Worm (Caenorhabditis elegans) whole organism, mixed stage, embryonic: ENCODE data around the gene rps-3.

ENCODE experiments used
- M03D4.4 ChIP-seq: sonication (generic microtip); optimal IDR thresholded peaks from 2 replicates; lab custom pipeline; 2017; ENCODE audit warnings: mild to moderate bottlenecking, missing genetic modification characterization, missing compliant biosample characterization
- bed-3 ChIP-seq: fragments of 200-800 bp; sonication (Bioruptor generic); optimal IDR thresholded peaks from 3 replicates; lab custom pipeline; 2018; ENCODE audit warnings: mild to moderate bottlenecking, missing genetic modification characterization, moderate library complexity, missing compliant biosample characterization
- blmp-1 ChIP-seq: fragments of 150-350 bp; optimal IDR thresholded peaks from 2 replicates; lab custom pipeline; 2014; ENCODE audit warnings: missing biosample characterization, missing genetic modification characterization
- ceh-39 ChIP-seq: fragments of 150-350 bp; optimal IDR thresholded peaks from 2 replicates; lab custom pipeline; 2014; ENCODE audit warnings: missing biosample characterization, missing genetic modification characterization
- ceh-43 ChIP-seq: fragments of 200-800 bp; sonication (Bioruptor generic); optimal IDR thresholded peaks from 2 replicates; lab custom pipeline; 2018; ENCODE audit warnings: mild to moderate bottlenecking, missing genetic modification characterization, moderate library complexity, missing compliant biosample characterization
- ceh-83 ChIP-seq: fragments of 200-800 bp; sonication (Bioruptor generic); optimal IDR thresholded peaks from 2 replicates; lab custom pipeline; 2018; ENCODE audit warnings: mild to moderate bottlenecking, missing genetic modification characterization, missing compliant biosample characterization
- ces-1 ChIP-seq: fragments of 150-350 bp; optimal IDR thresholded peaks from 2 replicates; lab custom pipeline; 2014; ENCODE audit warnings: missing biosample characterization, missing genetic modification reagents, missing genetic modification characterization
- cnd-1 ChIP-seq: fragments of 200-800 bp; sonication (Bioruptor generic); optimal IDR thresholded peaks from 2 replicates; lab custom pipeline; 2018; ENCODE audit warnings: mild to moderate bottlenecking, missing genetic modification characterization, missing compliant biosample characterization
- drap-1 ChIP-seq: fragments of 200-800 bp; sonication (Bioruptor generic); optimal IDR thresholded peaks from 3 replicates; lab custom pipeline; 2018; ENCODE audit warnings: mild to moderate bottlenecking, missing genetic modification characterization, missing compliant biosample characterization
- elt-1 ChIP-seq: sonication (generic microtip); optimal IDR thresholded peaks from 2 replicates; lab custom pipeline; 2017; ENCODE audit warnings: missing genetic modification characterization, mild to moderate bottlenecking, missing compliant biosample characterization, antibody characterized with exemption, moderate library complexity, borderline replicate concordance; ENCODE audit not compliant: insufficient read depth
- flh-1 ChIP-seq: fragments of 200-800 bp; sonication (Bioruptor generic); optimal IDR thresholded peaks from 2 replicates; lab custom pipeline; 2018; ENCODE audit warnings: mild to moderate bottlenecking, missing genetic modification characterization, moderate library complexity, missing compliant biosample characterization
- ham-2 ChIP-seq: fragments of 200-800 bp; sonication (Bioruptor generic); optimal IDR thresholded peaks from 2 replicates; lab custom pipeline; 2018; ENCODE audit warnings: mild to moderate bottlenecking, missing genetic modification characterization, missing compliant biosample characterization
- hlh-1 ChIP-seq: fragments of 150-350 bp; optimal IDR thresholded peaks from 2 replicates; lab custom pipeline; 2014; ENCODE audit warnings: missing biosample characterization, missing genetic modification reagents, missing genetic modification characterization
- lin-13 ChIP-seq: fragments of 150-350 bp; optimal IDR thresholded peaks from 2 replicates; lab custom pipeline; 2014; ENCODE audit warnings: missing biosample characterization, missing genetic modification characterization
- lin-32 ChIP-seq: fragments of 200-800 bp; sonication (Bioruptor generic); optimal IDR thresholded peaks from 2 replicates; lab custom pipeline; 2018; ENCODE audit warnings: mild to moderate bottlenecking, missing genetic modification characterization, missing compliant biosample characterization
- lsy-2 ChIP-seq: fragments of 150-350 bp; optimal IDR thresholded peaks from 2 replicates; lab custom pipeline; 2014; ENCODE audit warnings: missing biosample characterization, missing genetic modification characterization
- mab-5 ChIP-seq: fragments of 150-350 bp; optimal IDR thresholded peaks from 2 replicates; lab custom pipeline; 2014; ENCODE audit warnings: missing biosample characterization, missing genetic modification characterization
- mep-1 ChIP-seq: fragments of 150-350 bp; optimal IDR thresholded peaks from 2 replicates; lab custom pipeline; 2017; ENCODE audit warnings: missing biosample characterization, missing genetic modification reagents, missing genetic modification characterization, inconsistent platforms
- mls-2 ChIP-seq: sonication (generic microtip); optimal IDR thresholded peaks from 2 replicates; lab custom pipeline; 2016; ENCODE audit warnings: mild to moderate bottlenecking, missing genetic modification characterization, moderate library complexity, missing compliant biosample characterization
- nhr-2 ChIP-seq: fragments of 150-350 bp; optimal IDR thresholded peaks from 2 replicates; lab custom pipeline; 2014; ENCODE audit warnings: missing biosample characterization, missing genetic modification characterization
- nhr-237 ChIP-seq: fragments of 150-350 bp; optimal IDR thresholded peaks from 2 replicates; lab custom pipeline; 2014; ENCODE audit warnings: missing biosample characterization, missing genetic modification characterization
- nhr-28 ChIP-seq: fragments of 150-350 bp; optimal IDR thresholded peaks from 2 replicates; lab custom pipeline; 2014; ENCODE audit warnings: missing biosample characterization, missing genetic modification characterization
- nhr-76 ChIP-seq: sonication (generic microtip); optimal IDR thresholded peaks from 2 replicates; lab custom pipeline; 2017; ENCODE audit warnings: missing biosample characterization, missing genetic modification characterization
- snpc-4 ChIP-seq: fragments of 150-350 bp; optimal IDR thresholded peaks from 2 replicates; lab custom pipeline; 2014; ENCODE audit warnings: missing biosample characterization, missing genetic modification characterization
- sptf-1 ChIP-seq: sonication (generic microtip); optimal IDR thresholded peaks from 2 replicates; lab custom pipeline; 2017; ENCODE audit warnings: mild to moderate bottlenecking, missing genetic modification characterization, moderate library complexity, missing compliant biosample characterization
- tbx-8 ChIP-seq: fragments of 200-800 bp; sonication (Bioruptor generic); optimal IDR thresholded peaks from 2 replicates; lab custom pipeline; 2018; ENCODE audit warnings: mild to moderate bottlenecking, missing genetic modification characterization, moderate library complexity, missing compliant biosample characterization
- unc-120 ChIP-seq: sonication (generic microtip); optimal IDR thresholded peaks from 2 replicates; lab custom pipeline; 2017; ENCODE audit warnings: missing genetic modification characterization, missing compliant biosample characterization; ENCODE audit not compliant: poor library complexity, severe bottlenecking
- unc-39 ChIP-seq: fragments of 150-350 bp; optimal IDR thresholded peaks from 2 replicates; lab custom pipeline; 2014; ENCODE audit warnings: missing biosample characterization, missing genetic modification characterization
- unc-62 ChIP-seq: fragments of 150-350 bp; optimal IDR thresholded peaks from 2 replicates; lab custom pipeline; 2014; ENCODE audit warnings: missing biosample characterization, missing genetic modification reagents, missing genetic modification characterization
- ztf-11 ChIP-seq: fragments of 150-350 bp; optimal IDR thresholded peaks from 2 replicates; lab custom pipeline; 2014; ENCODE audit warnings: missing biosample characterization, missing genetic modification characterization

The rps-3 gene

DNA sequence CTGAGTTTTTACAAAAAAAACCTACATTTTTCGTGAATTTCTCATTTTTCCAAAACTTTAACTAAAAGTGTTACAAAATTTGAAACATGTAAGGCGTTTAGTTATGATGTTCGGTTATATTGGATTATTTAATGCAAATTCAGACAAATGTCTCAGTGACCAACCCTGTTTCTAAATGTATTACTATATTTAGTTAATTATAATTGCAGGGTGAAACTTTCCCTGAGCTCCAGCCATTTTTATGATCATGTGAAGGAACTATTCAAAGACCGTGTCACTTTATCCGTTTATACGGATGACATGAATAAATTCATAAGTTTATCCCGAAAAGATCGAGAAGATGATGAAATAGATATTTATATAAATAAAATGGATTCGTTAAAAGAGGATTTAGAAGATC is 15.8 kb upstream of the rps-3 start, which contains the start of gene C23G10.5:
Gene C23G10.5, plus strand, starts transcription at position 301 of the 400 bp plus-strand sequence.
- TF ChIP-seq elt-1 (tag; lab: Kevin White, UChicago): peak; percentile 48
- TF ChIP-seq snpc-4 (tag; lab: Kevin White, UChicago): no peak
- no peak for TF ChIP-seq unc-120 (tag; lab: Kevin White, UChicago)
- no peak for TF ChIP-seq lin-32
- no peak for TF ChIP-seq drap-1 (GFP tag; lab: Kevin White, UChicago)
- TF ChIP-seq cnd-1 (tag; lab: Kevin White, UChicago): no peak

DNA sequence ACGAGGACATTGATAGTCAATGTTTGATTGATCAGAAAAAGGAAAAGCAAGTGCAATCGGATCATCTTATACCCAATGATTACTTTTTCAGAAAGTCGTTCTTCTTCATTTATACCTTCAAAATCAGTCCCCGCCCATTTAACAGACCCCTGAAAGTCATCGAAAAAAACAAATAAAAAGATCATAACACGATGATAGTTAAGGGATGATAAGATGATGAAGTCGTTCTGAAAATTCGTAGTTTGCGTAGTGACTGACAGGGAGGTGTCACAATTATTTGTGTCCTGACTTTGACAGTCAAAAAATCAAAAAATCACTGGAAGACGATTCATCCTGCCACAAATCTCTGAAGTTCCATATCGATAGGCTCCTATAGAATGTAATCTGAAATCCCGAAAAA is 12.1 kb upstream of the rps-3 start, which contains the start of gene ugt-66:
Gene ugt-66, minus strand, starts transcription at position 101 of the 400 bp plus-strand sequence.
- TF ChIP-seq nhr-28 (no peak), lsy-2 (no peak), mab-5 (tag; lab: Kevin White, UChicago) (no peak), nhr-76 (tag; lab: Kevin White, UChicago) (no peak), nhr-237 (tag; lab: Kevin White, UChicago) (no peak), blmp-1 (tag; lab: Kevin White, UChicago) (no peak), nhr-2 (tag; lab: Kevin White, UChicago) (no peak), mls-2 (tag; lab: Kevin White, UChicago) (no peak), unc-39 (no peak), ceh-83 (GFP tag; lab: Kevin White, UChicago) (no peak), flh-1 (GFP tag; lab: Kevin White, UChicago) (no peak), mep-1 (no peak), bed-3 (no peak), ham-2 (GFP tag; lab: Kevin White, UChicago) (no peak), ceh-39 (tag; lab: Kevin White, UChicago) (no peak), ces-1 (GFP tag; lab: Kevin White, UChicago) (no peak), lin-13 (tag; lab: Kevin White, UChicago) (no peak), unc-62 (GFP tag; lab: Kevin White, UChicago) (no peak)

DNA sequence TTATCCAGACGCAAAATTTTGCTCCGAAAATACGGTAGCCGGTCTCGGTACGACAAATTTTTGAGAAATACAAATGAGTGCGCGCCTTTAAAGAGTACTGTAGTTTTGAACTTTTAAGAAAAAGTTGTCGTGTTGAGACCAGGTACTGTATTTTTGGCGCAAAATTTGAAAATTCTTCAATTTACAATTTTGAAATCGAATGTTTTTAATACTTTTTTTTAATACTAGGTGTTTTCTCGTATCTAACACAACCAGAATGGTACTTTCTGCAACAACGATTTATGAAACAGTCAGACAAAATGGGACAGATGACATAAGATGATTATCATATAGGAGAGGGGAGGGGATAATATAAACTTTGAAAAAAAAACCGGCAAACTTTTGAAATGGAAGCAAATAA is 10.9 kb upstream of the rps-3 start:
- TF ChIP-seq ceh-83 (GFP tag; lab: Kevin White, UChicago): no peak
- TF ChIP-seq unc-39: no peak
- TF ChIP-seq ztf-11 (tag; lab: Kevin White, UChicago): no peak

DNA sequence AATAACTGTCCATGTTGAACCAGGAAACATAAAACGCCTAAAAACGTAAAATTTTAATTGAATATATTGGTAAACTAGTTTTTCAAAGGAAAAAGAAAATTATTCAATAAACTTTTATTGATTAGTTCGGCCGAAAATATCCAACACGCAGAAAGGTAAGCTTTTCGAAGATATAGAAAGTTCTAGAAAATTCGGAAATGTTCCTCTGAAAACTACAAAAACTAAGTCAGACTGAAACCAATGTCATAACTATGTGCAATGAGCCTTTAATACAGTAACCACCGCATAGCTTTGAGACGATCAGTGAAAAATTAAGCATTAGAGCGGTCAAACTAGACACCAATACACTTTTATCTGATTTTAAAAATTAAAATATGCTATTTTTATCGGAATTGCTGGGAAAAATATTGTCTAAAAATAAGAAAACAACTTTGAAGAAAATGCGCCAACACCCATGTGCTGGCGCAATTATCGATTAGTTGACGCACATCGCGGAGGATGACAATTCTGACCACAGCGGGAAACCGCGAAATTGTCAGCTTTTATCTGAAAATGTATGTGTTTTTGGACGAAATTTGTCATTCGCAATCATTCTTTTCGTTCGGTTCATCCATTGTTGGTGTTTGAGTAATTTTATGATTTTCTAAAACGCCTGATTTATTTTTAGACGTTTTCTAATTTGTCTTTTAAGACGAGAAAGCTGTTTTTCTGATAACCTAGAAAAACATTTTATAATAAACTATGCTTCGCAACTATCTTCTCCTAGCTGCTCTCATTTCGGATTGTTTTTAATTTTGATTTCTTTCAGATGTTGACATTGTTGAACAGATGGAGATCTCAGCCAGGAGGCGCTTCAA is 8.0 kb upstream of the rps-3 start, which contains the start of the genes C23G10.7 and rpn-2:
Gene C23G10.7, minus strand, starts transcription at position 37 of the 857 bp plus-strand sequence.
Gene rpn-2, plus strand, starts transcription at position 807 of the 857 bp plus-strand sequence.
- TF ChIP-seq ztf-11 (tag; lab: Kevin White, UChicago) (no peak), lsy-2 (peak; percentile 49), unc-62 (GFP tag; lab: Kevin White, UChicago) (no peak), nhr-28 (no peak), mep-1 (peak; percentile 34), lin-13 (tag; lab: Kevin White, UChicago) (no peak), unc-120 (tag; lab: Kevin White, UChicago) (peak; percentile 23), snpc-4 (tag; lab: Kevin White, UChicago) (no peak), mls-2 (tag; lab: Kevin White, UChicago) (no peak), nhr-76 (tag; lab: Kevin White, UChicago) (no peak), drap-1 (GFP tag; lab: Kevin White, UChicago) (no peak)

DNA sequence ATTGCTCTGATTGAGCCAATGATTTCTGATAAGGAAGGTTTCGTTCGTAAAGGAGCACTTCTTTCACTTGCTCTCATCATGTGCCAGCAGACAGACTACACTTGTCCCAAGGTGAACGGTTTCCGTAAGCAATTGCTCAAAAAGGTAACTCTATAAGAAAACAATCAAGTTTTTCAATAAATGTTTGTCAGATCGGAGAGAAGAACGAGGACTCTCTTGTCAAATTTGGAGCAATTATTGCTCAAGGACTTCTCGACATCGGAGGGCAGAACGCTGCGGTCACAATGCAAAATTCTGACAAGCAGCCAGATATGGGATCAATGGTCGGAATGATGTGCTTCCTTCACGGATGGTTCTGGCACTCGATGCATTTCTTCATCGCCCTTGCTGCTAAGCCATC is 5.3 kb upstream of the rps-3 start:
- TF ChIP-seq tbx-8 (GFP tag; lab: Kevin White, UChicago) (no peak), hlh-1 (tag; lab: Kevin White, UChicago) (no peak), flh-1 (GFP tag; lab: Kevin White, UChicago) (no peak)

DNA sequence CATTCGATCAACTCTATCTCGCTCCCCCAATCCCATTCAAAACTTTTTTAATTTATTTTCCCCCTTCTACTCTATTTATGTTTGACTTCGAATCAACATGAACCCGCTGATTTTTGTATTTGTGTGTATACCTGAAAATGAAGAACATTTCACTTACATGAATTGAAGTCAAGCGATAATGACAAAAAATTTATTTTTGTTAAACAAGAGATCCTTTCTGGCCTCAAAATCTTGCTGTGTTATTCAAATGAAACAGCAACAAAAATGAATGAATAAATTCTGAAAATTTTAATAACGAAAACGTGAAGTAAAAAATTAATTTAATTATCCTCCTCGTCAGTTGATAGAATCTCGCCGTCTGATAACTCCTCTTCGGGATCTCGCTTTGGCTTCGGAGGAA is 4.2 kb upstream of the rps-3 start:
- TF ChIP-seq hlh-1 (tag; lab: Kevin White, UChicago): no peak
- TF ChIP-seq lin-32: no peak
- TF ChIP-seq ces-1 (GFP tag; lab: Kevin White, UChicago): no peak
- TF ChIP-seq lsy-2: no peak
- TF ChIP-seq flh-1 (GFP tag; lab: Kevin White, UChicago): no peak
- no peak for TF ChIP-seq mab-5 (tag; lab: Kevin White, UChicago)
- TF ChIP-seq sptf-1 (tag; lab: Kevin White, UChicago): no peak
- no peak for TF ChIP-seq ceh-39 (tag; lab: Kevin White, UChicago)
- no peak for TF ChIP-seq M03D4.4 (tag; lab: Kevin White, UChicago)
- TF ChIP-seq mep-1: no peak
- no peak for TF ChIP-seq ceh-43 (GFP tag; lab: Kevin White, UChicago)
- TF ChIP-seq nhr-2 (tag; lab: Kevin White, UChicago): no peak
- TF ChIP-seq nhr-76 (tag; lab: Kevin White, UChicago): no peak
- TF ChIP-seq, all 35 proteins: peak for 0
